Fruit fly (Drosophila melanogaster) whole organism: ENCODE results near the gene Zip88E.

Experiments
- EcR ChIP-seq, 2 experiments: fragments of >200 bp; optimal IDR thresholded peaks; 2 replicates each; lab custom pipeline; 2017; ENCODE audit warnings: missing biosample characterization in 2 of 2, missing genetic modification characterization in 2 of 2, missing genetic modification reagents in 2 of 2
- pan ChIP-seq: fragments of >200 bp; optimal IDR thresholded peaks from 2 replicates; lab custom pipeline; 2017
- usp ChIP-seq: fragments of >200 bp; optimal IDR thresholded peaks from 2 replicates; lab custom pipeline; 2017; ENCODE audit warnings: missing biosample characterization, missing genetic modification characterization, mixed read lengths

dm6 chr3R:15231635-15232138 is 36.8 kb upstream of the Zip88E start:
- TF ChIP-seq pan, result no peak
- no peak for TF ChIP-seq usp (GFP tag; lab: Kevin White, UChicago)
- no peak for TF ChIP-seq EcR (GFP tag; optimal IDR thresholded peaks at IDR 0.05; lab: Kevin White, UChicago)
